Worm (Caenorhabditis elegans) whole organism, L1 larva: ENCODE results near the gene sqv-7.

Experiments
- F16B12.6 ChIP-seq: fragments of 150-350 bp; optimal IDR thresholded peaks from 2 replicates; lab custom pipeline; 2014; ENCODE audit warnings: missing biosample characterization, missing genetic modification characterization
- Y116A8C.19 ChIP-seq: sonication (generic microtip); optimal IDR thresholded peaks from 2 replicates; lab custom pipeline; 2016; ENCODE audit warnings: missing compliant biosample characterization, missing genetic modification characterization, borderline replicate concordance
- aly-2 ChIP-seq: fragments of 150-350 bp; optimal IDR thresholded peaks from 2 replicates; lab custom pipeline; 2014; ENCODE audit warnings: missing biosample characterization, missing genetic modification characterization
- blmp-1 ChIP-seq: fragments of 150-350 bp; optimal IDR thresholded peaks from 2 replicates; lab custom pipeline; 2014; ENCODE audit warnings: missing biosample characterization, missing genetic modification characterization
- ceh-63 ChIP-seq: fragments of 200-800 bp; sonication (Bioruptor generic); optimal IDR thresholded peaks from 2 replicates; lab custom pipeline; 2018; ENCODE audit warnings: mild to moderate bottlenecking, missing genetic modification characterization, missing compliant biosample characterization
- ceh-8 ChIP-seq: fragments of 200-800 bp; sonication (Bioruptor generic); optimal IDR thresholded peaks from 2 replicates; lab custom pipeline; 2018; ENCODE audit warnings: mild to moderate bottlenecking, missing genetic modification characterization, moderate library complexity, missing compliant biosample characterization
- ceh-90 ChIP-seq: sonication (generic microtip); optimal IDR thresholded peaks from 2 replicates; lab custom pipeline; 2016; ENCODE audit warnings: missing genetic modification characterization, missing compliant biosample characterization
- efl-1 ChIP-seq, 4 experiments: fragments of 150-350 bp; optimal IDR thresholded peaks in 3 of 4; peaks in 1 of 4; 1 replicate in 1 of 4; 2 replicates in 3 of 4; lab custom pipeline; 2014; ENCODE audit warnings: missing biosample characterization in 2 of 4, missing genetic modification characterization in 2 of 4, missing genetic modification reagents in 2 of 4
- egl-27 ChIP-seq, 2 experiments: fragments of 150-350 bp in 1 of 2; sonication (generic microtip); optimal IDR thresholded peaks; 3 replicates each; lab custom pipeline; 2017 to 2018; ENCODE audit warnings: missing biosample characterization in 2 of 2, missing genetic modification characterization in 2 of 2, missing genetic modification reagents in 2 of 2
- ets-5 ChIP-seq: fragments of 200-800 bp; sonication (Bioruptor generic); IDR thresholded peaks from 2 replicates; pipeline ENCODE4 v1.3.6; 2022; ENCODE audit warnings: missing genetic modification characterization, missing compliant biosample characterization
- fos-1 ChIP-seq: fragments of 150-350 bp; optimal IDR thresholded peaks from 2 replicates; lab custom pipeline; 2014; ENCODE audit warnings: missing biosample characterization, missing genetic modification characterization
- grh-1 ChIP-seq: fragments of 200-800 bp; sonication (Bioruptor generic); IDR thresholded peaks from 2 replicates; pipeline ENCODE4 v1.3.6; 2022; ENCODE audit warnings: missing genetic modification reagents, missing genetic modification characterization, missing compliant biosample characterization
- hlh-17 ChIP-seq: fragments of 200-800 bp; sonication (Bioruptor generic); optimal IDR thresholded peaks from 2 replicates; lab custom pipeline; 2018; ENCODE audit warnings: missing genetic modification characterization, mild to moderate bottlenecking, missing compliant biosample characterization, moderate library complexity, borderline replicate concordance
- hlh-4 ChIP-seq: sonication (generic microtip); optimal IDR thresholded peaks from 2 replicates; lab custom pipeline; 2016; ENCODE audit warnings: mild to moderate bottlenecking, missing genetic modification characterization, missing compliant biosample characterization
- hpl-2 ChIP-seq: fragments of 150-350 bp; optimal IDR thresholded peaks from 2 replicates; lab custom pipeline; 2014; ENCODE audit warnings: missing biosample characterization, missing genetic modification reagents, missing genetic modification characterization
- isw-1 ChIP-seq: fragments of 200-800 bp; sonication (Bioruptor generic); IDR thresholded peaks from 2 replicates; pipeline ENCODE4 v1.3.6; 2022; ENCODE audit warnings: missing genetic modification characterization, missing compliant biosample characterization
- lin-13 ChIP-seq: fragments of 150-350 bp; optimal IDR thresholded peaks from 2 replicates; lab custom pipeline; 2014; ENCODE audit warnings: missing biosample characterization, missing genetic modification reagents, missing genetic modification characterization
- lin-14 ChIP-seq: fragments of 200-800 bp; sonication (Bioruptor generic); optimal IDR thresholded peaks from 2 replicates; lab custom pipeline; 2018; ENCODE audit warnings: mild to moderate bottlenecking, missing genetic modification characterization, moderate library complexity, missing compliant biosample characterization
- lin-15B ChIP-seq: fragments of 150-350 bp; sonication (generic microtip); optimal IDR thresholded peaks from 3 replicates; lab custom pipeline; 2014; ENCODE audit warnings: missing biosample characterization, missing genetic modification characterization
- lin-35 ChIP-seq, 2 experiments: fragments of 150-350 bp; optimal IDR thresholded peaks; 2 replicates each; lab custom pipeline; 2014; ENCODE audit warnings: missing biosample characterization in 2 of 2, missing genetic modification characterization in 2 of 2, missing genetic modification reagents in 2 of 2
- lin-39 ChIP-seq: fragments of 150-350 bp; optimal IDR thresholded peaks from 2 replicates; lab custom pipeline; 2014; ENCODE audit warnings: missing biosample characterization, missing genetic modification reagents, missing genetic modification characterization
- lir-3 ChIP-seq: sonication (generic microtip); optimal IDR thresholded peaks from 2 replicates; lab custom pipeline; 2016; ENCODE audit warnings: mild to moderate bottlenecking, missing genetic modification characterization, moderate library complexity, missing compliant biosample characterization; ENCODE audit not compliant: poor library complexity
- lsy-2 ChIP-seq, 2 experiments: fragments of 150-350 bp; optimal IDR thresholded peaks; 2 replicates each; lab custom pipeline; 2014; ENCODE audit warnings: missing biosample characterization in 2 of 2, missing genetic modification characterization in 2 of 2
- mdl-1 ChIP-seq, 2 experiments: fragments of 150-350 bp; optimal IDR thresholded peaks; 2 replicates each; lab custom pipeline; 2014 to 2017; ENCODE audit warnings: missing biosample characterization in 2 of 2, missing genetic modification characterization in 2 of 2, inconsistent platforms in 1 of 2
- mep-1 ChIP-seq: fragments of 150-350 bp; optimal IDR thresholded peaks from 2 replicates; lab custom pipeline; 2014; ENCODE audit warnings: missing biosample characterization, missing genetic modification characterization
- nhr-11 ChIP-seq: fragments of 150-350 bp; optimal IDR thresholded peaks from 2 replicates; lab custom pipeline; 2014; ENCODE audit warnings: missing biosample characterization, missing genetic modification characterization
- nhr-20 ChIP-seq: sonication (generic microtip); optimal IDR thresholded peaks from 2 replicates; lab custom pipeline; 2016; ENCODE audit warnings: mild to moderate bottlenecking, missing genetic modification characterization, missing compliant biosample characterization
- nhr-237 ChIP-seq: fragments of 150-350 bp; optimal IDR thresholded peaks from 2 replicates; lab custom pipeline; 2014; ENCODE audit warnings: missing biosample characterization, missing genetic modification characterization
- nhr-47 ChIP-seq: sonication (generic microtip); optimal IDR thresholded peaks from 2 replicates; lab custom pipeline; 2016; ENCODE audit warnings: mild to moderate bottlenecking, missing genetic modification characterization, moderate library complexity, missing compliant biosample characterization
- nhr-71 ChIP-seq: sonication (generic microtip); optimal IDR thresholded peaks from 2 replicates; lab custom pipeline; 2016; ENCODE audit warnings: mild to moderate bottlenecking, missing genetic modification characterization, moderate library complexity, missing compliant biosample characterization
- nhr-76 ChIP-seq: sonication (generic microtip); optimal IDR thresholded peaks from 2 replicates; lab custom pipeline; 2017; ENCODE audit warnings: missing biosample characterization, missing genetic modification characterization
- nhr-77 ChIP-seq: fragments of 150-350 bp; optimal IDR thresholded peaks from 2 replicates; lab custom pipeline; 2014; ENCODE audit warnings: missing biosample characterization, missing genetic modification characterization
- nhr-90 ChIP-seq: sonication (generic microtip); optimal IDR thresholded peaks from 2 replicates; lab custom pipeline; 2016; ENCODE audit warnings: mild to moderate bottlenecking, missing genetic modification characterization, missing compliant biosample characterization; ENCODE audit not compliant: poor library complexity
- pag-3 ChIP-seq: sonication (generic microtip); optimal IDR thresholded peaks from 2 replicates; lab custom pipeline; 2017; ENCODE audit warnings: missing genetic modification characterization, mild to moderate bottlenecking, missing compliant biosample characterization, antibody characterized with exemption, borderline replicate concordance; ENCODE audit not compliant: insufficient read depth
- pqm-1 ChIP-seq: sonication (generic microtip); optimal IDR thresholded peaks from 3 replicates; lab custom pipeline; 2017; ENCODE audit warnings: missing biosample characterization, missing genetic modification characterization
- rnt-1 ChIP-seq: sonication (generic microtip); optimal IDR thresholded peaks from 2 replicates; lab custom pipeline; 2016; ENCODE audit warnings: mild to moderate bottlenecking, missing genetic modification characterization, moderate library complexity, missing compliant biosample characterization
- skn-1 ChIP-seq: fragments of 150-350 bp; optimal IDR thresholded peaks from 2 replicates; lab custom pipeline; 2014; ENCODE audit warnings: missing biosample characterization, missing genetic modification characterization
- sup-37 ChIP-seq: fragments of 200-800 bp; sonication (Bioruptor generic); optimal IDR thresholded peaks from 2 replicates; lab custom pipeline; 2018; ENCODE audit warnings: mild to moderate bottlenecking, missing genetic modification characterization, missing compliant biosample characterization
- swsn-7 ChIP-seq: sonication (generic microtip); optimal IDR thresholded peaks from 2 replicates; lab custom pipeline; 2016; ENCODE audit warnings: missing genetic modification characterization, missing compliant biosample characterization
- tbx-2 ChIP-seq: sonication (generic microtip); optimal IDR thresholded peaks from 2 replicates; lab custom pipeline; 2016; ENCODE audit warnings: missing genetic modification characterization, missing compliant biosample characterization
- unc-30 ChIP-seq: sonication (generic microtip); optimal IDR thresholded peaks from 2 replicates; lab custom pipeline; 2017; ENCODE audit warnings: missing biosample characterization, missing genetic modification characterization
- unc-62 ChIP-seq: fragments of 150-350 bp; optimal IDR thresholded peaks from 2 replicates; lab custom pipeline; 2014; ENCODE audit warnings: missing biosample characterization, missing genetic modification reagents, missing genetic modification characterization
- unc-86 ChIP-seq: sonication (generic microtip); optimal IDR thresholded peaks from 2 replicates; lab custom pipeline; 2016; ENCODE audit warnings: missing genetic modification characterization, missing compliant biosample characterization
- unc-98 ChIP-seq: fragments of 200-800 bp; sonication (Bioruptor generic); IDR thresholded peaks from 2 replicates; pipeline ENCODE4 v1.3.6; 2022; ENCODE audit warnings: missing genetic modification characterization, missing compliant biosample characterization
- xbp-1 ChIP-seq: sonication (generic microtip); optimal IDR thresholded peaks from 2 replicates; lab custom pipeline; 2016; ENCODE audit warnings: missing genetic modification characterization, missing compliant biosample characterization
- zag-1 ChIP-seq: fragments of 150-350 bp; optimal IDR thresholded peaks from 2 replicates; lab custom pipeline; 2014; ENCODE audit warnings: missing biosample characterization, missing genetic modification characterization
- ztf-11 ChIP-seq, 2 experiments: sonication (generic microtip); optimal IDR thresholded peaks; 2 replicates each; lab custom pipeline; 2016 to 2017; ENCODE audit warnings: missing genetic modification characterization in 2 of 2, missing biosample characterization in 1 of 2, missing compliant biosample characterization in 1 of 2
- ztf-4 ChIP-seq: fragments of 150-350 bp; optimal IDR thresholded peaks from 2 replicates; lab custom pipeline; 2014; ENCODE audit warnings: missing biosample characterization, missing genetic modification characterization

Gene sqv-7

DNA sequence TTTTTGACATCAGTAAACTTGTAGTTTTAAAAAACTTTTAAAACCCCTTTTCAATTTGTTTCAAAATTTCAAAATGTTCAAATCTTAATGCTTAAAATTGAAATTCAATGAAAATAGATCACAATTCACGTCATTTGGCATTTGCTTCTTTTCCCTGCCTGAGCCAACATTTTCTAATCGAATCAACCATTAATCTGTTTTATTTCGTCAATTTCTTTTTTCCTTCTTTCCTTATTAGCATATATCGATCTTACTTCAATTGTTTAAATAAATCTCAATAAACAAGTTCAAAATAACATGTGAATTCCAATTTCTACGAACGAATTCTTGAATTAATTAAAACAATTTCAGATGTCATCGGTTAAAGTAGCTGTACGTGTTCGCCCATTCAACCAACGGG lies 16.9 kb downstream of the sqv-7 start:
- TF ChIP-seq rnt-1 (tag; lab: Kevin White, UChicago) (no peak), unc-30 (tag; lab: Kevin White, UChicago) (no peak), ceh-8 (GFP tag; lab: Kevin White, UChicago) (peak; percentile 77), efl-1 (optimal IDR thresholded peaks at IDR 0.05; lab: Kevin White, UChicago) (no peak), efl-1 (GFP tag; optimal IDR thresholded peaks at IDR 0.05 in 1 of 2; lab: Kevin White, UChicago) (no peak), ceh-63 (GFP tag; lab: Kevin White, UChicago) (peak; percentile 61), lin-35 (GFP tag; optimal IDR thresholded peaks at IDR 0.05; lab: Kevin White, UChicago) (no peak), nhr-47 (tag; lab: Kevin White, UChicago) (no peak), xbp-1 (tag; lab: Kevin White, UChicago) (no peak), skn-1 (tag; lab: Kevin White, UChicago) (no peak), mep-1 (tag; lab: Kevin White, UChicago) (peak; percentile 4), nhr-76 (tag; lab: Kevin White, UChicago) (no peak), Y116A8C.19 (tag; lab: Kevin White, UChicago) (no peak)

DNA sequence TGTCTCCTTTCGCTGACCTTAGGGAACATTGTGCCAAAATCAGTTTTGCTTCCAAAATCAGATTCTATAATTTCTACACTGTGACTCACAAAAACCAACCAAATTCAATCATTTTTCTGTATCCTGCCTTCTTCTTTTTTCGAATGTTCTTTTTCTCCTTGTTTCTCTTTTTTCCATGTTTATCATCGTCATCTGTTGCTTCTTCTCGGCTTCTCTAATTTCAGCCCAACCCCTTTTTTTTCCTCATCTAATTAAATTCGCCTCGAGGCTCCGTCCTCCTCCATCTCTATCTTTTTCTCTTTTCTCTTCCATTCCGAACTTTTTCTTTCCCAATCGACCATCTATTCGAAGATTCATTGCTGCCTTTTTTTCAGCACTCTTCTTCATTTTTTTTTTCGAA lies 17.8 kb downstream of the sqv-7 start, which contains the start of gene unc-104:
Gene unc-104, plus strand, starts transcription at position 311 of the 400 bp plus-strand sequence.
- TF ChIP-seq nhr-11 (tag; lab: Kevin White, UChicago) (no peak), nhr-47 (tag; lab: Kevin White, UChicago) (peak; percentile 12), ztf-11 (tag; optimal IDR thresholded peaks at IDR 0.05; lab: Kevin White, UChicago) (no peak), nhr-77 (tag; lab: Kevin White, UChicago) (no peak), nhr-237 (tag; lab: Kevin White, UChicago) (no peak), nhr-71 (peak; percentile 21), zag-1 (peak; percentile 14), ceh-63 (GFP tag; lab: Kevin White, UChicago) (no peak), unc-86 (no peak), lsy-2 (tag; optimal IDR thresholded peaks at IDR 0.05; lab: Kevin White, UChicago) (peak in 1 of 2 experiments; percentile 19), mep-1 (tag; lab: Kevin White, UChicago) (peak; percentile 1), xbp-1 (tag; lab: Kevin White, UChicago) (no peak), ceh-90 (tag; lab: Kevin White, UChicago) (no peak), hlh-17 (GFP tag; lab: Kevin White, UChicago) (no peak), lin-14 (peak; percentile 71), ets-5 (GFP tag; lab: Robert Waterston, UW) (no peak)

DNA sequence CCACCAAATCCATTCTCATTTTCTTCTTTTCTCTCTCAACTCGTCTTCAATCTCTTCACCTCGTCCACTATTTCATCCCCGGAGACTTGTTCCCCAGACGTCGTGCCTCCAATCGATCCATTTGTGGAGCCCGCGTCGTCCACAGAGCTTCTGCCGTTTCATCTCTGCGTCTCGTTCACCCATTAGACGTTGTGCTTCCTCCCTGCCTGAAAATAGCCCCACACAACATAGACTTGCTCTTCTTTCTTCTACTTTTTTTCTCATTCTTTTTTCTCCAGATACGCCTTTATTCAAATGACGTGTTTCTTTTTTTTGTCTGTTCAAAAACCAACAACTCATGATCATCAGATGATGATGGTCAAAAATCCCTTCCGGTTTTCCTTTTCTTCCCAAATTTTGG lies 19.5 kb downstream of the sqv-7 start:
- no peak for TF ChIP-seq pqm-1 (tag; lab: Kevin White, UChicago)
- TF ChIP-seq efl-1 (optimal IDR thresholded peaks at IDR 0.05; lab: Kevin White, UChicago) = peak in 1 of 2 experiments; percentile 23
- no peak for TF ChIP-seq efl-1 (GFP tag; optimal IDR thresholded peaks at IDR 0.05 in 1 of 2; lab: Kevin White, UChicago)
- TF ChIP-seq hlh-4 (tag; lab: Kevin White, UChicago) = no peak
- TF ChIP-seq unc-62 = no peak
- TF ChIP-seq nhr-20 (tag; lab: Kevin White, UChicago) = no peak
- TF ChIP-seq mdl-1 (tag; optimal IDR thresholded peaks at IDR 0.05; lab: Kevin White, UChicago) = no peak
- TF ChIP-seq blmp-1 (tag; lab: Kevin White, UChicago) = no peak
- TF ChIP-seq egl-27 (tag; optimal IDR thresholded peaks at IDR 0.05; lab: Kevin White, UChicago) = no peak
- TF ChIP-seq lin-39 (tag; lab: Kevin White, UChicago) = no peak
- no peak for TF ChIP-seq sup-37 (GFP tag; lab: Kevin White, UChicago)
- peak; percentile 65 for TF ChIP-seq tbx-2 (tag; lab: Kevin White, UChicago)
- no peak for TF ChIP-seq hpl-2 (GFP tag; lab: Kevin White, UChicago)
- peak; percentile 51 for TF ChIP-seq isw-1 (GFP tag; lab: Robert Waterston, UW)
- no peak for TF ChIP-seq skn-1 (tag; lab: Kevin White, UChicago)
- TF ChIP-seq pag-3 (tag; lab: Kevin White, UChicago) = no peak
- no peak for TF ChIP-seq fos-1 (tag; lab: Kevin White, UChicago)
- no peak for TF ChIP-seq ceh-90 (tag; lab: Kevin White, UChicago)
- no peak for TF ChIP-seq ztf-4
- no peak for TF ChIP-seq lin-15B (tag; lab: Kevin White, UChicago)
- TF ChIP-seq aly-2 (tag; lab: Kevin White, UChicago) = no peak
- peak; percentile 61 for TF ChIP-seq swsn-7
- no peak for TF ChIP-seq lir-3 (tag; lab: Kevin White, UChicago)
- no peak for TF ChIP-seq nhr-90 (tag; lab: Kevin White, UChicago)
- no peak for TF ChIP-seq lin-13 (GFP tag; lab: Kevin White, UChicago)
- TF ChIP-seq lin-14 = peak; percentile 94
- TF ChIP-seq grh-1 (GFP tag; lab: Robert Waterston, UW) = no peak
- no peak for TF ChIP-seq unc-98 (GFP tag; lab: Robert Waterston, UW)
- TF ChIP-seq hlh-17 (GFP tag; lab: Kevin White, UChicago) = no peak
- no peak for TF ChIP-seq F16B12.6 (tag; lab: Kevin White, UChicago)
